Fruit fly (Drosophila melanogaster) whole organism, embryonic: Measurements from ENCODE around the gene Sld5.

Experiments
- B-H2 ChIP-seq: fragments of 200-800 bp; sonication (Bioruptor generic); optimal IDR thresholded peaks from 2 replicates; lab custom pipeline; 2018; ENCODE audit warnings: missing biosample characterization, mild to moderate bottlenecking, missing genetic modification characterization
- CG11723 ChIP-seq: fragments of 200-800 bp; sonication (Bioruptor generic); optimal IDR thresholded peaks from 2 replicates; lab custom pipeline; 2017; ENCODE audit warnings: missing biosample characterization, mild to moderate bottlenecking, missing genetic modification characterization
- CG12071 ChIP-seq: fragments of 200-800 bp; sonication (Bioruptor generic); optimal IDR thresholded peaks from 3 replicates; lab custom pipeline; 2018; ENCODE audit warnings: missing biosample characterization, mild to moderate bottlenecking, missing genetic modification characterization
- CG1529 ChIP-seq: fragments of 200-800 bp; sonication (Bioruptor generic); optimal IDR thresholded peaks from 3 replicates; lab custom pipeline; 2018; ENCODE audit warnings: missing biosample characterization, missing genetic modification characterization
- CG15514 ChIP-seq: fragments of 200-800 bp; sonication (Bioruptor generic); optimal IDR thresholded peaks from 3 replicates; lab custom pipeline; 2017; ENCODE audit warnings: missing biosample characterization, missing genetic modification characterization, mild to moderate bottlenecking, moderate library complexity, missing genetic modification reagents
- CG16779 ChIP-seq: fragments of 200-800 bp; sonication (Bioruptor generic); IDR thresholded peaks from 2 replicates; pipeline ENCODE4 v1.3.6; 2022; ENCODE audit warnings: missing biosample characterization, missing genetic modification characterization
- CG16813 ChIP-seq: fragments of 200-800 bp; sonication (Bioruptor generic); IDR thresholded peaks from 3 replicates; pipeline ENCODE4 v1.3.6; 2022; ENCODE audit warnings: missing biosample characterization, missing genetic modification characterization; ENCODE audit not compliant: partially characterized antibody
- CG16815 ChIP-seq: fragments of 200-800 bp; sonication (Bioruptor generic); optimal IDR thresholded peaks from 3 replicates; lab custom pipeline; 2017; ENCODE audit warnings: missing biosample characterization, mild to moderate bottlenecking, missing genetic modification characterization
- CG17328 ChIP-seq: fragments of 200-800 bp; sonication (Bioruptor generic); IDR thresholded peaks from 2 replicates; pipeline ENCODE4 v1.3.6; 2022; ENCODE audit warnings: missing biosample characterization, missing genetic modification characterization
- CG17359 ChIP-seq: fragments of 200-800 bp; sonication (Bioruptor generic); optimal IDR thresholded peaks from 3 replicates; lab custom pipeline; 2018; ENCODE audit warnings: missing biosample characterization, mild to moderate bottlenecking, missing genetic modification characterization, moderate library complexity
- CG17912 ChIP-seq: fragments of 200-800 bp; sonication (Bioruptor generic); optimal IDR thresholded peaks from 2 replicates; lab custom pipeline; 2018; ENCODE audit warnings: missing biosample characterization, mild to moderate bottlenecking, missing genetic modification characterization
- CG2129 ChIP-seq: fragments of 200-800 bp; sonication (Bioruptor generic); IDR thresholded peaks from 2 replicates; pipeline ENCODE4 v1.3.6; 2022; ENCODE audit warnings: missing biosample characterization, missing genetic modification characterization; ENCODE audit not compliant: partially characterized antibody
- CG2202 ChIP-seq: fragments of 200-800 bp; sonication (Bioruptor generic); optimal IDR thresholded peaks from 2 replicates; lab custom pipeline; 2018; ENCODE audit warnings: missing biosample characterization, mild to moderate bottlenecking, missing genetic modification characterization
- CG2678 ChIP-seq: fragments of 200-800 bp; sonication (Bioruptor generic); optimal IDR thresholded peaks from 3 replicates; lab custom pipeline; 2019; ENCODE audit warnings: missing biosample characterization, mild to moderate bottlenecking, missing genetic modification characterization, moderate library complexity
- CG30403 ChIP-seq: fragments of 200-800 bp; sonication (Bioruptor generic); optimal IDR thresholded peaks from 3 replicates; lab custom pipeline; 2016; ENCODE audit warnings: missing biosample characterization, missing genetic modification characterization
- CG33557 ChIP-seq: fragments of 200-800 bp; sonication (Bioruptor generic); optimal IDR thresholded peaks from 2 replicates; lab custom pipeline; 2019; ENCODE audit warnings: missing biosample characterization, mild to moderate bottlenecking, missing genetic modification characterization, moderate library complexity
- CG34224 ChIP-seq: fragments of 200-800 bp; sonication (Bioruptor generic); IDR thresholded peaks from 3 replicates; pipeline ENCODE4 v1.3.6; 2022; ENCODE audit warnings: missing biosample characterization, missing genetic modification characterization; ENCODE audit not compliant: partially characterized antibody
- CG5245 ChIP-seq: fragments of 200-800 bp; sonication (Bioruptor generic); optimal IDR thresholded peaks from 3 replicates; lab custom pipeline; 2016; ENCODE audit warnings: missing biosample characterization, missing genetic modification characterization
- CG5953 ChIP-seq: fragments of 200-800 bp; sonication (Bioruptor generic); IDR thresholded peaks from 2 replicates; pipeline ENCODE4 v1.3.6; 2022; ENCODE audit warnings: missing biosample characterization, missing genetic modification characterization
- CG6654 ChIP-seq: fragments of 200-800 bp; sonication (Bioruptor generic); optimal IDR thresholded peaks from 2 replicates; lab custom pipeline; 2017; ENCODE audit warnings: missing biosample characterization, mild to moderate bottlenecking, missing genetic modification characterization
- CG6791 ChIP-seq: fragments of 200-800 bp; sonication (Bioruptor generic); IDR thresholded peaks from 3 replicates; pipeline ENCODE4 v1.3.6; 2022; ENCODE audit warnings: missing biosample characterization, missing genetic modification characterization; ENCODE audit not compliant: partially characterized antibody
- CG7839 ChIP-seq: fragments of 200-800 bp; sonication (Bioruptor generic); optimal IDR thresholded peaks from 3 replicates; lab custom pipeline; 2018; ENCODE audit warnings: missing biosample characterization, mild to moderate bottlenecking, missing genetic modification characterization, moderate library complexity
- CG9727 ChIP-seq: fragments of 200-800 bp; sonication (Bioruptor generic); optimal IDR thresholded peaks from 3 replicates; lab custom pipeline; 2017; ENCODE audit warnings: missing biosample characterization, mild to moderate bottlenecking, missing genetic modification characterization
- CG9797 ChIP-seq: fragments of 200-800 bp; sonication (Bioruptor generic); optimal IDR thresholded peaks from 3 replicates; lab custom pipeline; 2018; ENCODE audit warnings: missing biosample characterization, mild to moderate bottlenecking, missing genetic modification characterization
- CG9876 ChIP-seq: fragments of 200-800 bp; sonication (Bioruptor generic); optimal IDR thresholded peaks from 2 replicates; lab custom pipeline; 2016; ENCODE audit warnings: missing biosample characterization, missing genetic modification characterization
- CHES-1-like ChIP-seq: fragments of 200-800 bp; sonication (Bioruptor generic); optimal IDR thresholded peaks from 2 replicates; lab custom pipeline; 2016; ENCODE audit warnings: missing biosample characterization, missing genetic modification characterization
- Dip2 ChIP-seq: fragments of 200-800 bp; sonication (Bioruptor generic); IDR thresholded peaks from 2 replicates; pipeline ENCODE4 v1.3.6; 2022; ENCODE audit warnings: missing biosample characterization, missing genetic modification characterization
- HHEX ChIP-seq: fragments of 200-800 bp; sonication (Bioruptor generic); optimal IDR thresholded peaks from 3 replicates; lab custom pipeline; 2017; ENCODE audit warnings: missing biosample characterization, mild to moderate bottlenecking, missing genetic modification characterization, missing genetic modification reagents
- Hr3 ChIP-seq: fragments of 200-800 bp; sonication (Bioruptor generic); optimal IDR thresholded peaks from 3 replicates; lab custom pipeline; 2016; ENCODE audit warnings: missing biosample characterization, missing genetic modification characterization
- Side ChIP-seq: fragments of 200-800 bp; sonication (Bioruptor generic); optimal IDR thresholded peaks from 2 replicates; lab custom pipeline; 2016; ENCODE audit warnings: missing biosample characterization, missing genetic modification characterization
- Sry-δ ChIP-seq: fragments of 200-800 bp; sonication (Bioruptor generic); optimal IDR thresholded peaks from 2 replicates; lab custom pipeline; 2016; ENCODE audit warnings: missing biosample characterization, missing genetic modification characterization
- Taf1 ChIP-seq: fragments of 200-800 bp; sonication (Bioruptor generic); IDR thresholded peaks from 2 replicates; pipeline ENCODE4 v1.3.6; 2022; ENCODE audit warnings: missing biosample characterization, missing genetic modification characterization
- ash1 ChIP-seq: fragments of 200-800 bp; sonication (Bioruptor generic); optimal IDR thresholded peaks from 2 replicates; lab custom pipeline; 2018; ENCODE audit warnings: missing biosample characterization, mild to moderate bottlenecking, missing genetic modification characterization
- cad ChIP-seq: fragments of >200 bp; optimal IDR thresholded peaks from 2 replicates; lab custom pipeline; 2017; ENCODE audit warnings: missing biosample characterization, missing genetic modification characterization
- cas ChIP-seq: fragments of 200-800 bp; sonication (Bioruptor generic); IDR thresholded peaks from 2 replicates; pipeline ENCODE4 v1.3.6; 2022; ENCODE audit warnings: missing biosample characterization, missing genetic modification characterization
- disco-r ChIP-seq: fragments of 200-800 bp; sonication (Bioruptor generic); optimal IDR thresholded peaks from 2 replicates; lab custom pipeline; 2016; ENCODE audit warnings: missing biosample characterization, missing genetic modification characterization
- gcm2 ChIP-seq: fragments of 200-800 bp; sonication (Bioruptor generic); optimal IDR thresholded peaks from 2 replicates; lab custom pipeline; 2016; ENCODE audit warnings: missing biosample characterization, missing genetic modification characterization
- gsb-n ChIP-seq: fragments of 200-800 bp; sonication (Bioruptor generic); optimal IDR thresholded peaks from 3 replicates; lab custom pipeline; 2018; ENCODE audit warnings: missing biosample characterization, mild to moderate bottlenecking, missing genetic modification characterization
- gt ChIP-seq: fragments of 200-800 bp; sonication (Bioruptor generic); IDR thresholded peaks from 2 replicates; pipeline ENCODE4 v1.3.6; 2022; ENCODE audit warnings: missing biosample characterization, missing genetic modification characterization
- insv ChIP-seq, 2 experiments: fragments of 200-800 bp; sonication (Bioruptor generic); optimal IDR thresholded peaks; 3 replicates each; lab custom pipeline; 2016 to 2018; ENCODE audit warnings: missing biosample characterization in 2 of 2, missing genetic modification characterization in 2 of 2
- kni ChIP-seq: fragments of 200-800 bp; sonication (Bioruptor generic); optimal IDR thresholded peaks from 3 replicates; lab custom pipeline; 2017; ENCODE audit warnings: mild to moderate bottlenecking, missing biosample characterization, missing genetic modification reagents, missing genetic modification characterization
- maf-S ChIP-seq: fragments of 200-800 bp; sonication (Bioruptor generic); optimal IDR thresholded peaks from 2 replicates; lab custom pipeline; 2016; ENCODE audit warnings: missing biosample characterization, missing genetic modification characterization
- nom ChIP-seq: fragments of 200-800 bp; sonication (Bioruptor generic); optimal IDR thresholded peaks from 2 replicates; lab custom pipeline; 2017; ENCODE audit warnings: missing biosample characterization, missing genetic modification characterization, mild to moderate bottlenecking, moderate library complexity, missing genetic modification reagents
- odd ChIP-seq: fragments of 200-800 bp; sonication (Bioruptor generic); optimal IDR thresholded peaks from 2 replicates; lab custom pipeline; 2017; ENCODE audit warnings: missing biosample characterization, mild to moderate bottlenecking, missing genetic modification characterization
- otp ChIP-seq: fragments of 200-800 bp; sonication (Bioruptor generic); IDR thresholded peaks from 3 replicates; pipeline ENCODE4, ENCODE4 v1.3.6; 2022; ENCODE audit warnings: missing biosample characterization, missing genetic modification characterization
- run ChIP-seq: fragments of 200-800 bp; sonication (Bioruptor generic); optimal IDR thresholded peaks from 3 replicates; lab custom pipeline; 2018; ENCODE audit warnings: missing biosample characterization, mild to moderate bottlenecking, missing genetic modification characterization
- so ChIP-seq: fragments of 200-800 bp; sonication (Bioruptor generic); IDR thresholded peaks from 3 replicates; pipeline ENCODE4 v1.3.6; 2022; ENCODE audit warnings: missing biosample characterization, missing genetic modification characterization
- trem ChIP-seq: fragments of 200-800 bp; optimal IDR thresholded peaks from 3 replicates; lab custom pipeline; 2019; ENCODE audit warnings: missing biosample characterization, mild to moderate bottlenecking, missing genetic modification characterization, moderate library complexity
- unc-4 ChIP-seq: fragments of 200-800 bp; sonication (Bioruptor generic); IDR thresholded peaks from 2 replicates; pipeline ENCODE4 v1.3.6; 2022; ENCODE audit warnings: missing biosample characterization, missing genetic modification characterization; ENCODE audit not compliant: partially characterized antibody

The Sld5 gene

dm6 chr3R:26008892-26009539 lies 47.3 kb downstream of the Sld5 start (continued):
- TF ChIP-seq B-H2 (GFP tag; lab: Kevin White, UChicago), result no peak
- TF ChIP-seq CG2678 (tag; lab: Kevin White, UChicago), result peak; percentile 91
- TF ChIP-seq CG7839 (tag; lab: Kevin White, UChicago), result peak; percentile 93
- peak; percentile 81 for TF ChIP-seq HHEX (GFP tag; lab: Kevin White, UChicago)
- peak; percentile 62 for TF ChIP-seq kni (GFP tag; lab: Kevin White, UChicago)
- TF ChIP-seq Sry-δ (GFP tag; lab: Kevin White, UChicago), result peak; percentile 45
- TF ChIP-seq CG6654 (GFP tag; lab: Kevin White, UChicago), result peak; percentile 72
- TF ChIP-seq CG9727, result peak; percentile 85
- TF ChIP-seq CG6791 (GFP tag; lab: Robert Waterston, UW), result no peak
- peak; percentile 86 for TF ChIP-seq CG5245 (GFP tag; lab: Kevin White, UChicago)
- TF ChIP-seq CG11723, result peak; percentile 79
- TF ChIP-seq Dip2, result 0 out of 2 replicates have a peak, but pooled peaks have one; percentile 7
- TF ChIP-seq CG9876, result peak; percentile 68
- TF ChIP-seq gt (GFP tag; lab: Robert Waterston, UW), result peak; percentile 64
- TF ChIP-seq CG17912 (GFP tag; lab: Kevin White, UChicago), result no peak
- peak; percentile 48; the same call in 1 of the 3 replicates for TF ChIP-seq otp (GFP tag; lab: Robert Waterston, UW)
- TF ChIP-seq maf-S (GFP tag; lab: Kevin White, UChicago), result peak; percentile 63
- peak; percentile 80 for TF ChIP-seq Taf1 (GFP tag; lab: Robert Waterston, UW)
- no peak for TF ChIP-seq ash1 (GFP tag; lab: Kevin White, UChicago)
- peak; percentile 92 for TF ChIP-seq CG30403
- TF ChIP-seq insv (GFP tag; optimal IDR thresholded peaks at IDR 0.05; lab: Kevin White, UChicago), result no peak
- peak; percentile 91 for TF ChIP-seq CG17359 (tag; lab: Kevin White, UChicago)
- TF ChIP-seq CG17328 (GFP tag; lab: Robert Waterston, UW), result peak; percentile 85
- no peak for TF ChIP-seq CG34224
- TF ChIP-seq odd (GFP tag; lab: Kevin White, UChicago), result peak; percentile 81
- peak; percentile 70 for TF ChIP-seq run (tag; lab: Kevin White, UChicago)
- peak; percentile 84; the same call in 2 of the 3 replicates for TF ChIP-seq so (GFP tag; lab: Robert Waterston, UW)
- peak; percentile 45; the same call in 1 of the 2 replicates for TF ChIP-seq CG16779 (GFP tag; lab: Robert Waterston, UW)
- TF ChIP-seq trem (tag; lab: Kevin White, UChicago), result peak; percentile 88
- TF ChIP-seq CG15514 (GFP tag; lab: Kevin White, UChicago), result peak; percentile 46
- TF ChIP-seq CHES-1-like, result peak; percentile 86
- TF ChIP-seq CG2129, result no peak
- peak; percentile 83 for TF ChIP-seq Side
- TF ChIP-seq nom (GFP tag; lab: Kevin White, UChicago), result peak; percentile 94
- TF ChIP-seq disco-r (GFP tag; lab: Kevin White, UChicago), result peak; percentile 84
- peak; percentile 67 for TF ChIP-seq gcm2 (GFP tag; lab: Kevin White, UChicago)
- TF ChIP-seq gsb-n (tag; lab: Kevin White, UChicago), result peak; percentile 83
- TF ChIP-seq CG33557 (GFP tag; lab: Kevin White, UChicago), result peak; percentile 80
- TF ChIP-seq CG1529 (GFP tag; lab: Kevin White, UChicago), result peak; percentile 80
- peak; percentile 75 for TF ChIP-seq CG5953 (GFP tag; lab: Robert Waterston, UW)
- peak; percentile 86 for TF ChIP-seq Hr3
- TF ChIP-seq CG2202 (tag; lab: Kevin White, UChicago), result peak; percentile 88
- peak; percentile 87 for TF ChIP-seq CG12071 (GFP tag; lab: Kevin White, UChicago)
- peak; percentile 38; the same call in 1 of the 2 replicates for TF ChIP-seq cas (GFP tag; lab: Robert Waterston, UW)
- TF ChIP-seq CG16813 (GFP tag; lab: Robert Waterston, UW), result no peak
- TF ChIP-seq CG16815 (GFP tag; lab: Kevin White, UChicago), result peak; percentile 72
- TF ChIP-seq CG9797 (GFP tag; lab: Kevin White, UChicago), result peak; percentile 17
- no peak for TF ChIP-seq cad (GFP tag; lab: Kevin White, UChicago)
- no peak for TF ChIP-seq unc-4 (GFP tag; lab: Robert Waterston, UW)
